Worm (Caenorhabditis elegans) whole organism, L4/young adult: ENCODE data around the gene mrpl-12.
"Not testable (repeated sequence)": the region's sequence is repeated elsewhere in the genome, so short reads cannot be mapped to it uniquely, and the experiment has no call there.

Experiments used
- W03F9.2 ChIP-seq: fragments of 150-350 bp; optimal IDR thresholded peaks from 2 replicates; lab custom pipeline; 2014; ENCODE audit warnings: missing biosample characterization, missing genetic modification characterization
- dao-5 ChIP-seq: sonication (generic microtip); optimal IDR thresholded peaks from 2 replicates; lab custom pipeline; 2016; ENCODE audit warnings: missing genotype, missing genetic modification characterization, moderate library complexity, missing compliant biosample characterization
- him-1 ChIP-seq: sonication (generic microtip); optimal IDR thresholded peaks from 2 replicates; lab custom pipeline; 2016; ENCODE audit warnings: missing genotype, missing genetic modification reagents, missing genetic modification characterization, missing compliant biosample characterization

mrpl-12 gene

DNA sequence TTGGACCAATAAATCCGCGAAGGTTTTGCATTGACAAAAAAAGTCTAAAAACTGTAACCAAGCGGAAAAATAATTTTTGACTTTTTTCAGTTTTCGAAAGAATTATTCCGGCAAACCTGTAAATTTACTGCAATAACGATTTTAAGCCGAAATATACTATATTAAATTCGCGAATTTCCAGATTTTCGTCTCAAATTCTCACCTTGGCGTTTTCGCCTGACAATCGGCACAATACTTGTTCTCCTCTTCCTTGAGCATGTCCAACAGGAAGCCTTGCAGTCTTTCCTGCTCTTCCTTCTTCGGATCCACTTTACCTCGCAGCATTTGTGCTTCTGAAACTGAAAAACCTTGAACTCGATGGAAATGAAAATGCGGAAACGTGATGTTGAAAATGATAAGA is 31.9 kb downstream of the mrpl-12 start, which contains the start of gene smap-1:
smap-1 (minus strand) TSS at position 338 of the 400 bp plus-strand sequence.
- TF ChIP-seq him-1 (tag; lab: Kevin White, UChicago) (no peak), W03F9.2 (tag; lab: Kevin White, UChicago) (no peak), dao-5 (tag; lab: Kevin White, UChicago) (no peak)

DNA sequence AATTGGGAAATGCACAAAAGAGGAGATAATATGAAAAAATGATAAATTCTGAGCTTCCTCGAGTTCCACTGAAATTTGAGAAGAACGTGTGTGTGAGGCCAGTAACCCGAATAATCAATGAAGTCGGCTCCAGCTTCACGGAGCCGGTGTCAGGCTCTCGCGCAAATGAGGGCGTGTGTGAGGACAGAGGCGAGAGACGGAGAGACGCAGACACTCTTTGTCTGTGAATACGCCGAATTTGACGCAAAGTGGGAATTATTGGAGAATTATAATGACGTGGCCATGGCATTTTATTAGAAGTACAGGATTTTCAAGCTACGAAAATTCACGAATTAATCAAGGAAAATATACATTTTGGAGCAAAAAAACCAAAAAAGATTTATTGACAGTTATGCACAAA is 32.3 kb downstream of the mrpl-12 start:
- TF ChIP-seq dao-5 (tag; lab: Kevin White, UChicago) = no peak
- TF ChIP-seq W03F9.2 (tag; lab: Kevin White, UChicago) = peak; percentile 19

DNA sequence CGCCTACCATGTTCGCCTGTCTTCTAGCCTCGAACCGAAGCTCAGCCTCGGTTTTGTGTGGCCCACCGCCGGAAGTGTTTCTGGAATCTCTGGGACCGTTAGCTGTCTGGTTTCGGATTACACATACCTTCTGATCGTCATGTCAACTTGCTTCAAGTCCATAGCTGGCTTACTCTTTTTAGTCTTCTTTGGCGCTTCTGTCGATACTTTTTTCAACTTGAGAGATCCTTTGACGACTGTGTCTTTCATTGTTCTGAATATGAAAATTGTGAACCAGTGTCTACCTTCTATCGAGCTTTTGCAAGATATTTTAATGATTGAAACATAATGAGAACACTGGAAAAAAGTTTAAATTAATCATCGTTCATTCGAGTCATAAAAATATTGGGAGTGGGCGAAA is 33.0 kb downstream of the mrpl-12 start, which contains the start of gene K01G5.8:
K01G5.8 (minus strand) TSS at position 255 of the 400 bp plus-strand sequence.
- no peak for TF ChIP-seq him-1 (tag; lab: Kevin White, UChicago)
- no peak for TF ChIP-seq dao-5 (tag; lab: Kevin White, UChicago)
- TF ChIP-seq W03F9.2 (tag; lab: Kevin White, UChicago) = no peak

ce11 chrIII:10742382-10742860 is 34.9 kb downstream of the mrpl-12 start, which contains the start of the genes tbb-1 and rib-2:
tbb-1 (minus strand) TSS chrIII:10742432.
rib-2 (plus strand) TSS chrIII:10742810.
- peak; percentile 91 for TF ChIP-seq W03F9.2 (tag; lab: Kevin White, UChicago)
- TF ChIP-seq dao-5 (tag; lab: Kevin White, UChicago) = no peak
- TF ChIP-seq him-1 (tag; lab: Kevin White, UChicago) = no peak

ce11 chrIII:10746406-10746807 is 38.8 kb downstream of the mrpl-12 start:
- TF ChIP-seq W03F9.2 (tag; lab: Kevin White, UChicago) (no peak), dao-5 (tag; lab: Kevin White, UChicago) (peak; percentile 41), him-1 (tag; lab: Kevin White, UChicago) (no peak)

- TF ChIP-seq him-1 (tag; lab: Kevin White, UChicago) (no peak), W03F9.2 (tag; lab: Kevin White, UChicago) (peak; percentile 87), dao-5 (tag; lab: Kevin White, UChicago) (no peak)
Measured at ce11 chrIII:10747620-10748479, 40.3 kb downstream of the mrpl-12 start, which contains the start of the genes ran-1 and dkc-1. ran-1 (minus strand) TSS chrIII:10747728. dkc-1 (plus strand) TSS chrIII:10748429.

ce11 chrIII:10750043-10750442 is 42.5 kb downstream of the mrpl-12 start, which contains the start of gene enu-3.6:
enu-3.6 (plus strand) TSS chrIII:10750434.
- not testable (repeated sequence) for TF ChIP-seq him-1, W03F9.2, dao-5 (tag; lab: Kevin White, UChicago)

DNA sequence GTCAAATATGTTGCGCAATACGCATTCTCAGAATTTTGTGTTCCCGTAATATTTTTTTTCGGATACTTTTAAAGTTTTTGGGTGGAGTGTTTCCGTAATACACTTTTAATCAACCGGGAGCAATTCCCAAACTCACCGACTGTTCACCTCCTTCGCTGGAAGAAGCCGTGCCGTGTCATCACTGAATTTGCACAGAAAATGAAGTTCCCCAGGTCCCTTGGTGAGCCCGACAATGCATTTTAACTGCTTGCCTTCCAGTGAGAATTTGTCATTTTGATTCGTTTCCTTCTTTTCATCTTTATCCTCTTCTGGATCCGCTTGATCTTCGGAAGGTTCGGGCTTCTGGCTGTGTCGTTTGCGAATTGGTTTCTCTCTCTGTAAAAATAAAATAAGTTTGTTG is 46.8 kb downstream of the mrpl-12 start:
- TF ChIP-seq W03F9.2 (tag; lab: Kevin White, UChicago) = no peak
- no peak for TF ChIP-seq him-1 (tag; lab: Kevin White, UChicago)
- TF ChIP-seq dao-5 (tag; lab: Kevin White, UChicago) = no peak

DNA sequence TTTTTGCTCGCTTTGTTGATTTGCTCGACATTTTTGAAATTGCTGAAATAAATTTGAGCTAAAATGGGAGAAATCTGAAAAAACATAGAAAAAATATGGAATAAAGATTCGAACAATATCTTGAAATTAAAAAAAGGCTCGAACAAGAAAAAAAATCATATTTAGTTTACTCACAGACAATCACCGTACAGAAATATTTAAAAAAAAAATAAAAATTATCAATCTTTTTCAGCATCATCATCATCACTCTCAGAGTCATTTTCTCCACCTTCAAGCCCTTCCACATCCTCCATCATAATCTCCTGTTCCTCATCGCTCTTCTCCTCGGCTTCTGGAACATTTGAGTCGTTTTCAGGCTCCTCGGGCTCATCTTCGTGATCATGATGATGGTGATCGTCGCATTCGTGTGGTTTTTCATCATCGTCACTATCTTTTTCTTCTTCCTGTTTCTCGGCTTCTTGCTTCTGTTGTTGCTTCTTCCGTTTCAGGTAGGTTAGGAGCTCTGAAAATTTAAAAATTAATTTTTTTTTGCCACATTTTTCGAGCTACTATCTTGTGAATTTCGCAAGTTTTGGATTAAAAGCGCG is 48.0 kb downstream of the mrpl-12 start, which contains the start of gene hpl-2:
hpl-2 (minus strand) TSS at position 51 of the 587 bp plus-strand sequence.
- no peak for TF ChIP-seq W03F9.2 (tag; lab: Kevin White, UChicago)
- no peak for TF ChIP-seq him-1 (tag; lab: Kevin White, UChicago)
- TF ChIP-seq dao-5 (tag; lab: Kevin White, UChicago) = no peak

- TF ChIP-seq dao-5 (tag; lab: Kevin White, UChicago) = no peak
- no peak for TF ChIP-seq him-1 (tag; lab: Kevin White, UChicago)
- no peak for TF ChIP-seq W03F9.2 (tag; lab: Kevin White, UChicago)
Measured at ce11 chrIII:10757540-10757939, 50.0 kb downstream of the mrpl-12 start, which contains the start of gene rnf-113. rnf-113 (minus strand) TSS chrIII:10757640.
